Worm (Caenorhabditis elegans) whole organism, L3 larva: Measurements from ENCODE around the gene Y48G9A.9.

Experiments
- ceh-28 ChIP-seq: fragments of 150-350 bp; optimal IDR thresholded peaks from 2 replicates; lab custom pipeline; 2014; ENCODE audit warnings: missing biosample characterization, missing genetic modification reagents, missing genetic modification characterization
- ceh-82 ChIP-seq: fragments of 150-350 bp; optimal IDR thresholded peaks from 2 replicates; lab custom pipeline; 2014; ENCODE audit warnings: missing biosample characterization, missing genetic modification characterization
- fkh-10 ChIP-seq: sonication (generic microtip); optimal IDR thresholded peaks from 2 replicates; lab custom pipeline; 2017; ENCODE audit warnings: missing biosample characterization, missing genetic modification reagents, missing genetic modification characterization
- nfya-1 ChIP-seq: sonication (generic microtip); optimal IDR thresholded peaks from 2 replicates; lab custom pipeline; 2017; ENCODE audit warnings: missing genetic modification characterization, mild to moderate bottlenecking, missing compliant biosample characterization, antibody characterized with exemption, moderate library complexity; ENCODE audit not compliant: insufficient read depth
- nhr-25 ChIP-seq: sonication (generic microtip); optimal IDR thresholded peaks from 2 replicates; lab custom pipeline; 2017; ENCODE audit warnings: missing biosample characterization, missing genetic modification characterization
- nhr-76 ChIP-seq: fragments of 150-350 bp; sonication (generic microtip); optimal IDR thresholded peaks from 5 replicates; lab custom pipeline; 2014; ENCODE audit warnings: missing biosample characterization, missing genetic modification characterization
- pha-4 ChIP-seq: fragments of 150-350 bp; optimal IDR thresholded peaks from 2 replicates; lab custom pipeline; 2014; ENCODE audit warnings: missing biosample characterization, missing genetic modification reagents, missing genetic modification characterization
- unc-39 ChIP-seq: sonication (generic microtip); optimal IDR thresholded peaks from 4 replicates; lab custom pipeline; 2017; ENCODE audit warnings: missing biosample characterization, missing genetic modification characterization
- unc-62 ChIP-seq: fragments of 150-350 bp; sonication (generic microtip); optimal IDR thresholded peaks from 4 replicates; lab custom pipeline; 2014; ENCODE audit warnings: missing biosample characterization, missing genetic modification reagents, missing genetic modification characterization
- ztf-11 ChIP-seq: fragments of 150-350 bp; optimal IDR thresholded peaks from 2 replicates; lab custom pipeline; 2014; ENCODE audit warnings: missing biosample characterization, missing genetic modification characterization

ce11 chrIII:2101895-2102345, 9.4 kb downstream of the Y48G9A.9 start, which contains the start of gene ppk-2:
- TF ChIP-seq ztf-11 (tag; lab: Kevin White, UChicago), result no peak
- no peak for TF ChIP-seq ceh-82
- TF ChIP-seq unc-39 (tag; lab: Kevin White, UChicago), result no peak
- no peak for TF ChIP-seq unc-62
- no peak for TF ChIP-seq ceh-28
- TF ChIP-seq nhr-76 (tag; lab: Kevin White, UChicago), result no peak
- TF ChIP-seq fkh-10 (GFP tag; lab: Kevin White, UChicago), result no peak
- no peak for TF ChIP-seq nhr-25 (tag; lab: Kevin White, UChicago)
- TF ChIP-seq pha-4, result no peak
- no peak for TF ChIP-seq nfya-1 (tag; lab: Kevin White, UChicago)
